Worm (Caenorhabditis elegans) whole organism, late embryonic: ENCODE measurements around the gene rab-7.

Experiments used
- C08G9.2 ChIP-seq: sonication (generic microtip); optimal IDR thresholded peaks from 2 replicates; lab custom pipeline; 2016; ENCODE audit warnings: mild to moderate bottlenecking, missing genetic modification characterization, moderate library complexity, missing compliant biosample characterization
- F13H6.1 ChIP-seq: sonication (generic microtip); optimal IDR thresholded peaks from 2 replicates; lab custom pipeline; 2016; ENCODE audit warnings: missing genetic modification characterization, missing compliant biosample characterization
- ama-1 ChIP-seq: fragments of 150-350 bp; optimal IDR thresholded peaks from 2 replicates; lab custom pipeline; 2014
- ceh-34 ChIP-seq: sonication (generic microtip); optimal IDR thresholded peaks from 2 replicates; lab custom pipeline; 2016; ENCODE audit warnings: mild to moderate bottlenecking, missing genetic modification characterization, missing compliant biosample characterization
- elt-4 ChIP-seq: sonication (generic microtip); optimal IDR thresholded peaks from 2 replicates; lab custom pipeline; 2016; ENCODE audit warnings: missing genetic modification characterization, missing compliant biosample characterization
- ets-4 ChIP-seq: sonication (generic microtip); optimal IDR thresholded peaks from 2 replicates; lab custom pipeline; 2016; ENCODE audit warnings: missing genetic modification characterization, missing compliant biosample characterization
- fax-1 ChIP-seq: sonication (generic microtip); optimal IDR thresholded peaks from 2 replicates; lab custom pipeline; 2016; ENCODE audit warnings: missing genotype, missing genetic modification characterization, missing compliant biosample characterization
- fkh-10 ChIP-seq: fragments of 150-350 bp; optimal IDR thresholded peaks from 2 replicates; lab custom pipeline; 2014; ENCODE audit warnings: missing biosample characterization, missing genetic modification reagents, missing genetic modification characterization
- gmeb-2 ChIP-seq: sonication (generic microtip); optimal IDR thresholded peaks from 2 replicates; lab custom pipeline; 2016; ENCODE audit warnings: missing genetic modification characterization, inconsistent platforms, missing compliant biosample characterization
- nfya-1 ChIP-seq: sonication (generic microtip); optimal IDR thresholded peaks from 2 replicates; lab custom pipeline; 2017; ENCODE audit warnings: missing genetic modification characterization, mild to moderate bottlenecking, missing compliant biosample characterization, antibody characterized with exemption, moderate library complexity
- pha-2 ChIP-seq: sonication (generic microtip); optimal IDR thresholded peaks from 2 replicates; lab custom pipeline; 2017; ENCODE audit warnings: mild to moderate bottlenecking, missing genetic modification characterization, missing compliant biosample characterization
- pqm-1 ChIP-seq: sonication (generic microtip); optimal IDR thresholded peaks from 2 replicates; lab custom pipeline; 2016; ENCODE audit warnings: missing genetic modification characterization, missing compliant biosample characterization
- ref-2 ChIP-seq: sonication (generic microtip); optimal IDR thresholded peaks from 2 replicates; lab custom pipeline; 2016; ENCODE audit warnings: missing genetic modification characterization, missing compliant biosample characterization
- unc-86 ChIP-seq: sonication (generic microtip); optimal IDR thresholded peaks from 2 replicates; lab custom pipeline; 2016; ENCODE audit warnings: missing genetic modification characterization, missing compliant biosample characterization

- TF ChIP-seq ets-4, result no peak
- TF ChIP-seq ama-1, result no peak
- no peak for TF ChIP-seq ceh-34 (tag; lab: Kevin White, UChicago)
- TF ChIP-seq fkh-10, result no peak
- TF ChIP-seq pha-2, result no peak
- TF ChIP-seq elt-4 (tag; lab: Kevin White, UChicago), result no peak
- TF ChIP-seq ref-2 (tag; lab: Kevin White, UChicago), result no peak
- no peak for TF ChIP-seq pqm-1 (tag; lab: Kevin White, UChicago)
- TF ChIP-seq unc-86 (tag; lab: Kevin White, UChicago), result no peak
- TF ChIP-seq gmeb-2 (tag; lab: Kevin White, UChicago), result no peak
- no peak for TF ChIP-seq F13H6.1
- no peak for TF ChIP-seq fax-1
- no peak for TF ChIP-seq C08G9.2
- TF ChIP-seq nfya-1 (tag; lab: Kevin White, UChicago), result no peak
These were observed 40.2 kb downstream of the rab-7 start for ce11 chrII:11926501-11926900.
